Worm (Caenorhabditis elegans) whole organism, L1 larva: Measurements from ENCODE around the gene C03A3.9.

ENCODE experiments used
- fos-1 ChIP-seq: fragments of 150-350 bp; optimal IDR thresholded peaks from 2 replicates; lab custom pipeline; 2014; ENCODE audit warnings: missing biosample characterization, missing genetic modification characterization
- nhr-237 ChIP-seq: fragments of 150-350 bp; optimal IDR thresholded peaks from 2 replicates; lab custom pipeline; 2014; ENCODE audit warnings: missing biosample characterization, missing genetic modification characterization
- nhr-90 ChIP-seq: sonication (generic microtip); optimal IDR thresholded peaks from 2 replicates; lab custom pipeline; 2016; ENCODE audit warnings: mild to moderate bottlenecking, missing genetic modification characterization, missing compliant biosample characterization; ENCODE audit not compliant: poor library complexity

- TF ChIP-seq nhr-90 = no peak
- no peak for TF ChIP-seq nhr-237 (tag; lab: Kevin White, UChicago)
- TF ChIP-seq fos-1 (tag; lab: Kevin White, UChicago) = no peak
Observed at ce11 chrX:11245056-11245455, 21.8 kb upstream of the C03A3.9 start.
